Worm (Caenorhabditis elegans) whole organism, midembryonic: Measurements from ENCODE around the gene R11.4.

ENCODE experiments used
- T22C8.4 ChIP-seq: fragments of 200-800 bp; sonication (Bioruptor generic); IDR thresholded peaks from 2 replicates; pipeline ENCODE4 v1.3.6; 2022; ENCODE audit warnings: missing genetic modification characterization, missing compliant biosample characterization
- cog-1 ChIP-seq: sonication (generic microtip); optimal IDR thresholded peaks from 2 replicates; lab custom pipeline; 2016; ENCODE audit warnings: missing genetic modification characterization, missing compliant biosample characterization
- klf-2 ChIP-seq: fragments of 200-800 bp; sonication (Bioruptor generic); conservative IDR thresholded peaks from 2 replicates; pipeline ENCODE4 v1.3.6; 2022; ENCODE audit warnings: missing genetic modification reagents, missing genetic modification characterization, missing compliant biosample characterization
- med-1 ChIP-seq: sonication (generic microtip); optimal IDR thresholded peaks from 2 replicates; lab custom pipeline; 2017; ENCODE audit warnings: missing genetic modification characterization, mild to moderate bottlenecking, missing compliant biosample characterization, antibody characterized with exemption, missing genetic modification reagents; ENCODE audit not compliant: insufficient read depth

- TF ChIP-seq klf-2 (GFP tag; lab: Robert Waterston, UW) (no peak), T22C8.4 (GFP tag; lab: Robert Waterston, UW) (no peak), med-1 (GFP tag; lab: Kevin White, UChicago) (no peak), cog-1 (no peak)
Observed at ce11 chrX:16217108-16217507, 6.7 kb upstream of the R11.4 start, which contains the start of gene F23A7.1.
